Worm (Caenorhabditis elegans) whole organism, young adult: ENCODE measurements around the gene B0222.15.

ENCODE experiments used
- F55B11.4 ChIP-seq: sonication (generic microtip); optimal IDR thresholded peaks from 2 replicates; lab custom pipeline; 2016; ENCODE audit warnings: missing compliant biosample characterization, missing genetic modification characterization, borderline replicate concordance; ENCODE audit not compliant: insufficient read depth
- dpl-1 ChIP-seq: fragments of 150-350 bp; optimal IDR thresholded peaks from 2 replicates; lab custom pipeline; 2014; ENCODE audit warnings: missing biosample characterization, missing genetic modification reagents, missing genetic modification characterization
- lir-1 ChIP-seq: fragments of 200-800 bp; sonication (Bioruptor generic); conservative IDR thresholded peaks from 2 replicates; pipeline ENCODE4 v1.3.6; 2022; ENCODE audit warnings: missing genetic modification reagents, missing genetic modification characterization, missing compliant biosample characterization
- tbp1 ChIP-seq: fragments of 200-800 bp; sonication (Bioruptor generic); optimal IDR thresholded peaks from 2 replicates; lab custom pipeline; 2018; ENCODE audit warnings: mild to moderate bottlenecking, missing genetic modification characterization, missing compliant biosample characterization
- unc-62 ChIP-seq: fragments of 150-350 bp; optimal IDR thresholded peaks from 2 replicates; lab custom pipeline; 2014; ENCODE audit warnings: missing biosample characterization, missing genetic modification reagents, missing genetic modification characterization
- xnd-1 ChIP-seq: sonication (generic microtip); optimal IDR thresholded peaks from 2 replicates; lab custom pipeline; 2016; ENCODE audit warnings: missing genotype, missing genetic modification reagents, missing genetic modification characterization, missing compliant biosample characterization

- TF ChIP-seq xnd-1 (tag; lab: Kevin White, UChicago) (no peak), unc-62 (GFP tag; lab: Kevin White, UChicago) (no peak), tbp1 (GFP tag; lab: Kevin White, UChicago) (no peak), dpl-1 (GFP tag; lab: Kevin White, UChicago) (no peak), F55B11.4 (no peak), lir-1 (GFP tag; lab: Robert Waterston, UW) (no peak)
Measured at ce11 chrV:9122004-9122403, 34.6 kb downstream of the B0222.15 start, which contains the start of gene F21C10.13.
